Fruit fly (Drosophila melanogaster): ENCODE results near the gene CG4822.

The CG4822 gene

dm6 chr2L:166115-167069 lies 44.8 kb upstream of the CG4822 start (continued):
- peak; percentile 51 for TF ChIP-seq dmrt93B (GFP tag; optimal IDR thresholded peaks at IDR 0.05)
- TF ChIP-seq GATAd (GFP tag; optimal IDR thresholded peaks at IDR 0.05): no peak
- no peak for TF ChIP-seq N (GFP tag; optimal IDR thresholded peaks at IDR 0.05)
- TF ChIP-seq OdsH (GFP tag; optimal IDR thresholded peaks at IDR 0.05): peak; percentile 90
- TF ChIP-seq br (GFP tag; optimal IDR thresholded peaks at IDR 0.05): peak; percentile 90
- TF ChIP-seq HLH106 (tag; optimal IDR thresholded peaks at IDR 0.05): peak; percentile 62
- TF ChIP-seq fru (GFP tag; optimal IDR thresholded peaks at IDR 0.05): peak; percentile 88
- TF ChIP-seq rgr (GFP tag; optimal IDR thresholded peaks at IDR 0.05): peak; percentile 88

DNA sequence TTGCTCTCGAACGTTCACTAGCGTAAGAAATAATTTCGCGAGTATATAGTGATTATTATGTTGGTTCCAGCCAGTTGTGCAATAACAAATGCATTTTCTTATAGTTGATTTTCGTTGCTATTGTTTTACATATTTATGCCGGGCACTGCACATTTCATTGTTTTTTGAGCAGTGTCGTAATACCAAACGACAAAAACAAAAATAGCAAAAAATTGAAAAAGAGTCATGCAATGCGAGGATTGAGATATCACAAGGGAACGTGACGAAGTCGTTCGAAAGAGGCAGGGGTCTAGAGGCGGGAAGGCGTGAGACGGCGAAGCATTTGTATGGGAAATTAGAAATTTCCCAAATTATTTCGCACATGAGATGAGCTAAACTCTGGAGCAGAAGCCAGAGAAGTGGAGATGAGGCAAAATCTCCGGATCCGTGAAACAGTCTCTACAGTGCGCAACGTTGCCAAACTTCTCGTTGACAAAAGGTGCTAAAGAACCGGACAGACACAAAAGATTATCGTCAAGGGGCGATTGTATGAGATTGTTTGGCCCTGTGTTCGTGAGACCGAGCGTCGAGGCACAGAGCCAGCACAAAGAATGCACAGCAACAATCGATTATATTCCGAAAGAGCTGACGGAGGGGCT lies 43.8 kb upstream of the CG4822 start:
- TF ChIP-seq Rel (GFP tag; optimal IDR thresholded peaks at IDR 0.05): no peak
- TF ChIP-seq Rel (tag; optimal IDR thresholded peaks at IDR 0.05): peak; percentile 32
- no peak for TF ChIP-seq CrebA (GFP tag; optimal IDR thresholded peaks at IDR 0.05; ENCODE audit: borderline replicate concordance)
- peak; percentile 16 for TF ChIP-seq HLH106 (tag; optimal IDR thresholded peaks at IDR 0.05)
- TF ChIP-seq foxo (GFP tag; optimal IDR thresholded peaks at IDR 0.05): no peak
- TF ChIP-seq sage (GFP tag; optimal IDR thresholded peaks at IDR 0.05): no peak
- TF ChIP-seq Dif (GFP tag; optimal IDR thresholded peaks at IDR 0.05; ENCODE audit: partially characterized antibody): peak; percentile 14
- peak; percentile 19 for TF ChIP-seq Mio (GFP tag; optimal IDR thresholded peaks at IDR 0.05)
- no peak for TF ChIP-seq CG9705 (GFP tag; optimal IDR thresholded peaks at IDR 0.05)
- TF ChIP-seq br (GFP tag; optimal IDR thresholded peaks at IDR 0.05): no peak
- peak; percentile 42 for TF ChIP-seq rgr (GFP tag; optimal IDR thresholded peaks at IDR 0.05)
- peak; percentile 52 for TF ChIP-seq h (GFP tag; optimal IDR thresholded peaks at IDR 0.05)

dm6 chr2L:163229-163628 lies 41.7 kb upstream of the CG4822 start:
- TF ChIP-seq br (GFP tag; optimal IDR thresholded peaks at IDR 0.05) (no peak), Dfd (GFP tag; optimal IDR thresholded peaks at IDR 0.05) (no peak), psq (GFP tag; optimal IDR thresholded peaks at IDR 0.05) (no peak), sv (GFP tag; optimal IDR thresholded peaks at IDR 0.05) (no peak), CrebA (GFP tag; optimal IDR thresholded peaks at IDR 0.05; ENCODE audit: borderline replicate concordance) (no peak), HLH106 (tag; optimal IDR thresholded peaks at IDR 0.05) (no peak), rgr (GFP tag; optimal IDR thresholded peaks at IDR 0.05) (no peak), Mio (GFP tag; optimal IDR thresholded peaks at IDR 0.05) (no peak), Rel (GFP tag; optimal IDR thresholded peaks at IDR 0.05) (no peak), Rel (tag; optimal IDR thresholded peaks at IDR 0.05) (no peak)

DNA sequence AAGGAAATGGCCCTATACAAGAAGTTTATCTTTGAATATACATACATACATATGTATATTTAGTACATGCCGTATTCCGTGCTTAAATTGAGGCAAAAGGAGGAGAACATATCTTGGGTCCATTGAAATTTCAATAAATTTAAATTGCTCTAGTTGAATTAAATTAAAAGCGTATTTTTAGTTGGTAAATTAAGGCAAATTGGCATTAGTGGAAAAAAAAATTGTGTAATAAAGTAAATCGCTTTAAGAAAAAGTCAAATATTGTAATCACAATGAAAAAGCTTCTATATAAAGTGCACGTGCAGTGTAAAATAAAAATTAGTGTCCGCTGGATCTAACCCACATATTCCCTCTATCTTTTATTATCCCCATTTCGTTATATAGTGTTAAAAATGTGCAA lies 40.7 kb upstream of the CG4822 start:
- TF ChIP-seq sage (GFP tag; optimal IDR thresholded peaks at IDR 0.05) (peak; percentile 42), rgr (GFP tag; optimal IDR thresholded peaks at IDR 0.05) (no peak), HLH106 (tag; optimal IDR thresholded peaks at IDR 0.05) (no peak), Dfd (GFP tag; optimal IDR thresholded peaks at IDR 0.05) (no peak)

dm6 chr2L:161453-162175 lies 40.1 kb upstream of the CG4822 start:
- TF ChIP-seq tai (GFP tag; optimal IDR thresholded peaks at IDR 0.05): peak; percentile 71
- TF ChIP-seq brk (GFP tag; optimal IDR thresholded peaks at IDR 0.05): peak; percentile 87
- peak; percentile 61 for TF ChIP-seq Hr83 (GFP tag; optimal IDR thresholded peaks at IDR 0.05; ENCODE audit: poor library complexity, severe bottlenecking)
- no peak for TF ChIP-seq usp (GFP tag; optimal IDR thresholded peaks at IDR 0.05)
- no peak for TF ChIP-seq HLH106 (tag; optimal IDR thresholded peaks at IDR 0.05)
- TF ChIP-seq Dfd (GFP tag; optimal IDR thresholded peaks at IDR 0.05): no peak
- no peak for TF ChIP-seq jim (GFP tag; optimal IDR thresholded peaks at IDR 0.05)
- TF ChIP-seq Rel (GFP tag; optimal IDR thresholded peaks at IDR 0.05): peak; percentile 48
- TF ChIP-seq Rel (tag; optimal IDR thresholded peaks at IDR 0.05): peak; percentile 71
- TF ChIP-seq sv (GFP tag; optimal IDR thresholded peaks at IDR 0.05): peak; percentile 28
- peak; percentile 86 for TF ChIP-seq N (GFP tag; optimal IDR thresholded peaks at IDR 0.05)
- peak; percentile 90 for TF ChIP-seq CrebA (GFP tag; optimal IDR thresholded peaks at IDR 0.05; ENCODE audit: borderline replicate concordance)
- no peak for TF ChIP-seq Hr78 (GFP tag; optimal IDR thresholded peaks at IDR 0.05)
- TF ChIP-seq sage (GFP tag; optimal IDR thresholded peaks at IDR 0.05): peak; percentile 67
- TF ChIP-seq pan (optimal IDR thresholded peaks at IDR 0.05): no peak
- TF ChIP-seq foxo (GFP tag; optimal IDR thresholded peaks at IDR 0.05): peak; percentile 17 to 75
- peak; percentile 74 for TF ChIP-seq Hnf4 (GFP tag; optimal IDR thresholded peaks at IDR 0.05)
- peak; percentile 61 for TF ChIP-seq h (GFP tag; optimal IDR thresholded peaks at IDR 0.05)
- no peak for TF ChIP-seq GATAd (GFP tag; optimal IDR thresholded peaks at IDR 0.05)
- peak; percentile 83 for TF ChIP-seq Jra (GFP tag; optimal IDR thresholded peaks at IDR 0.05)
- TF ChIP-seq Mio (GFP tag; optimal IDR thresholded peaks at IDR 0.05): no peak
- TF ChIP-seq dl (GFP tag; optimal IDR thresholded peaks at IDR 0.05; ENCODE audit: insufficient read depth in 1 of 2, partially characterized antibody in 2 of 2): peak in 1 of 2 experiments; percentile 50
- TF ChIP-seq psq (GFP tag; optimal IDR thresholded peaks at IDR 0.05): peak; percentile 54
- TF ChIP-seq lola (GFP tag; optimal IDR thresholded peaks at IDR 0.05): no peak
- TF ChIP-seq rgr (GFP tag; optimal IDR thresholded peaks at IDR 0.05): peak; percentile 1
- TF ChIP-seq CG9705 (GFP tag; optimal IDR thresholded peaks at IDR 0.05): no peak
- no peak for TF ChIP-seq woc (GFP tag; optimal IDR thresholded peaks at IDR 0.05)
- TF ChIP-seq Abd-B (GFP tag; optimal IDR thresholded peaks at IDR 0.05): peak; percentile 20
- TF ChIP-seq br (GFP tag; optimal IDR thresholded peaks at IDR 0.05): peak; percentile 53
- TF ChIP-seq Myc (optimal IDR thresholded peaks at IDR 0.05): no peak
- peak; percentile 43 for TF ChIP-seq fru (GFP tag; optimal IDR thresholded peaks at IDR 0.05)

All from whole organism, wandering third instar larva.